Worm (Caenorhabditis elegans) whole organism, L3 larva: ENCODE results near the gene Y47D7A.19.

Source experiments
- skn-1 ChIP-seq: fragments of 150-350 bp; optimal IDR thresholded peaks from 2 replicates; lab custom pipeline; 2014; ENCODE audit warnings: missing biosample characterization, missing genetic modification characterization
- unc-39 ChIP-seq: sonication (generic microtip); optimal IDR thresholded peaks from 4 replicates; lab custom pipeline; 2017; ENCODE audit warnings: missing biosample characterization, missing genetic modification characterization
- unc-62 ChIP-seq: fragments of 150-350 bp; sonication (generic microtip); optimal IDR thresholded peaks from 4 replicates; lab custom pipeline; 2014; ENCODE audit warnings: missing biosample characterization, missing genetic modification reagents, missing genetic modification characterization

ce11 chrV:4416710-4417109 is 7.4 kb upstream of the Y47D7A.19 start, which contains the start of gene Y47D7A.18:
- TF ChIP-seq unc-39 (no peak), skn-1 (tag; lab: Kevin White, UChicago) (no peak), unc-62 (GFP tag; lab: Kevin White, UChicago) (no peak)
